Fruit fly (Drosophila melanogaster) whole organism, embryonic: ENCODE data around the gene CG31717.

Source experiments
- ATbp ChIP-seq: fragments of 200-800 bp; sonication (Bioruptor generic); optimal IDR thresholded peaks from 2 replicates; lab custom pipeline; 2017; ENCODE audit warnings: missing biosample characterization, mild to moderate bottlenecking, missing genetic modification characterization, missing genetic modification reagents
- CG10267 ChIP-seq: fragments of 200-800 bp; sonication (Bioruptor generic); optimal IDR thresholded peaks from 2 replicates; lab custom pipeline; 2018; ENCODE audit warnings: missing biosample characterization, mild to moderate bottlenecking, missing genetic modification characterization, moderate library complexity
- CG10959 ChIP-seq: fragments of 200-800 bp; sonication (Bioruptor generic); IDR thresholded peaks from 2 replicates; pipeline ENCODE4 v1.3.6; 2022; ENCODE audit warnings: missing biosample characterization, missing genetic modification characterization
- CG11560 ChIP-seq: fragments of 200-800 bp; sonication (Bioruptor generic); IDR thresholded peaks from 3 replicates; pipeline ENCODE4 v1.3.6; 2022; ENCODE audit warnings: missing biosample characterization, missing genetic modification characterization
- CG12299 ChIP-seq: fragments of 200-800 bp; sonication (Bioruptor generic); optimal IDR thresholded peaks from 2 replicates; lab custom pipeline; 2018; ENCODE audit warnings: missing biosample characterization, mild to moderate bottlenecking, missing genetic modification characterization
- CG13287 ChIP-seq: fragments of 200-800 bp; sonication (Bioruptor generic); IDR thresholded peaks from 2 replicates; pipeline ENCODE4 v1.3.6; 2022; ENCODE audit warnings: missing biosample characterization, missing genetic modification characterization; ENCODE audit not compliant: partially characterized antibody
- CG14014 ChIP-seq: fragments of 200-800 bp; sonication (Bioruptor generic); IDR thresholded peaks from 2 replicates; pipeline ENCODE4 v1.3.6; 2022; ENCODE audit warnings: missing biosample characterization, missing genetic modification characterization
- CG15514 ChIP-seq: fragments of 200-800 bp; sonication (Bioruptor generic); optimal IDR thresholded peaks from 3 replicates; lab custom pipeline; 2017; ENCODE audit warnings: missing biosample characterization, missing genetic modification characterization, mild to moderate bottlenecking, moderate library complexity, missing genetic modification reagents
- CG16813 ChIP-seq: fragments of 200-800 bp; sonication (Bioruptor generic); IDR thresholded peaks from 3 replicates; pipeline ENCODE4 v1.3.6; 2022; ENCODE audit warnings: missing biosample characterization, missing genetic modification characterization; ENCODE audit not compliant: partially characterized antibody
- CG17186 ChIP-seq: fragments of 200-800 bp; sonication (Bioruptor generic); optimal IDR thresholded peaks from 3 replicates; lab custom pipeline; 2017; ENCODE audit warnings: missing biosample characterization, missing genetic modification reagents, missing genetic modification characterization
- CG2712 ChIP-seq: fragments of 200-800 bp; optimal IDR thresholded peaks from 3 replicates; lab custom pipeline; 2019; ENCODE audit warnings: missing biosample characterization, mild to moderate bottlenecking, missing genetic modification characterization, moderate library complexity
- CG30020 ChIP-seq: fragments of 200-800 bp; optimal IDR thresholded peaks from 2 replicates; lab custom pipeline; 2019; ENCODE audit warnings: missing biosample characterization, mild to moderate bottlenecking, missing genetic modification characterization, moderate library complexity
- CG3407 ChIP-seq: fragments of 200-800 bp; sonication (Bioruptor generic); optimal IDR thresholded peaks from 2 replicates; lab custom pipeline; 2018; ENCODE audit warnings: missing biosample characterization, mild to moderate bottlenecking, missing genetic modification characterization
- CG8924 ChIP-seq: fragments of 200-800 bp; optimal IDR thresholded peaks from 3 replicates; lab custom pipeline; 2019; ENCODE audit warnings: missing biosample characterization, mild to moderate bottlenecking, missing genetic modification characterization, moderate library complexity
- Deaf1 ChIP-seq: fragments of 200-800 bp; optimal IDR thresholded peaks from 3 replicates; lab custom pipeline; 2019; ENCODE audit warnings: missing biosample characterization, mild to moderate bottlenecking, missing genetic modification characterization, moderate library complexity
- Doc3 ChIP-seq: fragments of 200-800 bp; sonication (Bioruptor generic); IDR thresholded peaks from 3 replicates; pipeline ENCODE4 v1.3.6; 2022; ENCODE audit warnings: missing biosample characterization, missing genetic modification characterization; ENCODE audit not compliant: partially characterized antibody
- Fer1 ChIP-seq: fragments of 200-800 bp; sonication (Bioruptor generic); optimal IDR thresholded peaks from 2 replicates; lab custom pipeline; 2017; ENCODE audit warnings: missing biosample characterization, mild to moderate bottlenecking, missing genetic modification characterization
- Hand ChIP-seq: fragments of 200-800 bp; sonication (Bioruptor generic); optimal IDR thresholded peaks from 2 replicates; lab custom pipeline; 2017; ENCODE audit warnings: mild to moderate bottlenecking, missing biosample characterization, missing genetic modification reagents, missing genetic modification characterization
- Hmr ChIP-seq: fragments of 200-800 bp; sonication (Bioruptor generic); optimal IDR thresholded peaks from 3 replicates; lab custom pipeline; 2017; ENCODE audit warnings: mild to moderate bottlenecking, missing biosample characterization, missing genetic modification reagents, missing genetic modification characterization
- Hr3 ChIP-seq: fragments of 200-800 bp; sonication (Bioruptor generic); optimal IDR thresholded peaks from 3 replicates; lab custom pipeline; 2016; ENCODE audit warnings: missing biosample characterization, missing genetic modification characterization
- MBD-R2 ChIP-seq: fragments of 200-800 bp; sonication (Bioruptor generic); IDR thresholded peaks from 2 replicates; pipeline ENCODE4 v1.3.6; 2022; ENCODE audit warnings: missing biosample characterization, missing genetic modification characterization
- NC2β ChIP-seq: fragments of 200-800 bp; sonication (Bioruptor generic); optimal IDR thresholded peaks from 2 replicates; lab custom pipeline; 2016; ENCODE audit warnings: missing biosample characterization, missing genetic modification characterization
- Optix ChIP-seq: fragments of 200-800 bp; sonication (Bioruptor generic); IDR thresholded peaks from 3 replicates; pipeline ENCODE4 v1.3.6; 2022; ENCODE audit warnings: missing biosample characterization, missing genetic modification characterization
- Pdp1 ChIP-seq, 2 experiments: fragments of 200-800 bp; sonication (Bioruptor generic); optimal IDR thresholded peaks; 3 replicates each; lab custom pipeline; 2016; ENCODE audit warnings: missing biosample characterization in 2 of 2, missing genetic modification characterization in 2 of 2, mild to moderate bottlenecking in 1 of 2, moderate library complexity in 1 of 2
- Ptx1 ChIP-seq: fragments of 200-800 bp; sonication (Bioruptor generic); IDR thresholded peaks from 2 replicates; pipeline ENCODE4 v1.3.6; 2022; ENCODE audit warnings: missing biosample characterization, missing genetic modification characterization
- Scr ChIP-seq: fragments of 200-800 bp; sonication (Bioruptor generic); IDR thresholded peaks from 2 replicates; pipeline ENCODE4 v1.3.6; 2022; ENCODE audit warnings: missing biosample characterization, missing genetic modification characterization; ENCODE audit not compliant: partially characterized antibody
- Sin3A ChIP-seq: fragments of >200 bp; optimal IDR thresholded peaks from 2 replicates; lab custom pipeline; 2018
- Ssrp ChIP-seq: fragments of 200-800 bp; sonication (Bioruptor generic); optimal IDR thresholded peaks from 2 replicates; lab custom pipeline; 2018; ENCODE audit warnings: missing biosample characterization, mild to moderate bottlenecking, missing genetic modification characterization, moderate library complexity
- al ChIP-seq: fragments of 200-800 bp; sonication (Bioruptor generic); IDR thresholded peaks from 2 replicates; pipeline ENCODE4 v1.3.6; 2022; ENCODE audit warnings: missing biosample characterization, missing genetic modification characterization
- bab2 ChIP-seq: fragments of 200-800 bp; sonication (Bioruptor generic); optimal IDR thresholded peaks from 2 replicates; lab custom pipeline; 2016; ENCODE audit warnings: missing biosample characterization, missing genetic modification characterization
- bsh ChIP-seq, 2 experiments: fragments of 200-800 bp; sonication (Bioruptor generic); optimal IDR thresholded peaks; 2 replicates each; lab custom pipeline; 2017 to 2018; ENCODE audit warnings: mild to moderate bottlenecking in 2 of 2, missing biosample characterization in 2 of 2, missing genetic modification characterization in 2 of 2, moderate library complexity in 1 of 2
- cad ChIP-seq: fragments of >200 bp; optimal IDR thresholded peaks from 2 replicates; lab custom pipeline; 2017; ENCODE audit warnings: missing biosample characterization, missing genetic modification characterization
- dimm ChIP-seq: fragments of 200-800 bp; sonication (Bioruptor generic); IDR thresholded peaks from 2 replicates; pipeline ENCODE4 v1.3.6; 2022; ENCODE audit warnings: missing biosample characterization, missing genetic modification characterization
- dm ChIP-seq: fragments of 200-800 bp; sonication (Bioruptor generic); optimal IDR thresholded peaks from 3 replicates; lab custom pipeline; 2016; ENCODE audit warnings: missing biosample characterization, missing genetic modification characterization
- fd96Cb ChIP-seq: fragments of 200-800 bp; sonication (Bioruptor generic); optimal IDR thresholded peaks from 2 replicates; lab custom pipeline; 2018; ENCODE audit warnings: missing biosample characterization, mild to moderate bottlenecking, missing genetic modification characterization, moderate library complexity
- gro ChIP-seq: fragments of 200-800 bp; sonication (Bioruptor generic); optimal IDR thresholded peaks from 2 replicates; lab custom pipeline; 2016; ENCODE audit warnings: missing biosample characterization, missing genetic modification characterization
- her ChIP-seq: fragments of 200-800 bp; sonication (Bioruptor generic); optimal IDR thresholded peaks from 2 replicates; lab custom pipeline; 2016; ENCODE audit warnings: missing biosample characterization, missing genetic modification characterization
- hkb ChIP-seq, 2 experiments: fragments of 200-800 bp in 1 of 2; fragments of >200 bp in 1 of 2; sonication (Bioruptor generic) in 1 of 2; IDR thresholded peaks in 1 of 2; optimal IDR thresholded peaks in 1 of 2; 2 replicates each; pipeline versions ENCODE4 v1.3.6 to Lab custom; 2017 to 2022; ENCODE audit warnings: missing biosample characterization in 1 of 2, missing genetic modification characterization in 1 of 2
- lov ChIP-seq, 2 experiments: fragments of 200-800 bp in 1 of 2; fragments of >200 bp in 1 of 2; sonication (Bioruptor generic) in 1 of 2; IDR thresholded peaks in 1 of 2; optimal IDR thresholded peaks in 1 of 2; 2 replicates in 1 of 2; 3 replicates in 1 of 2; pipeline versions ENCODE4 v1.3.6 to Lab custom; 2017 to 2022; ENCODE audit warnings: missing biosample characterization in 1 of 2, missing genetic modification characterization in 1 of 2
- nerfin-1 ChIP-seq: fragments of 200-800 bp; sonication (Bioruptor generic); optimal IDR thresholded peaks from 3 replicates; lab custom pipeline; 2019; ENCODE audit warnings: missing biosample characterization, mild to moderate bottlenecking, missing genetic modification characterization, moderate library complexity
- oc ChIP-seq: fragments of 200-800 bp; sonication (Bioruptor generic); optimal IDR thresholded peaks from 2 replicates; lab custom pipeline; 2018; ENCODE audit warnings: missing biosample characterization, mild to moderate bottlenecking, missing genetic modification characterization, moderate library complexity
- pnt ChIP-seq: fragments of 200-800 bp; sonication (Bioruptor generic); optimal IDR thresholded peaks from 3 replicates; lab custom pipeline; 2016; ENCODE audit warnings: missing biosample characterization, missing genetic modification characterization
- ranshi ChIP-seq: fragments of 200-800 bp; sonication (Bioruptor generic); IDR thresholded peaks from 2 replicates; pipeline ENCODE4 v1.3.6; 2022; ENCODE audit warnings: missing biosample characterization, missing genetic modification characterization
- sd ChIP-seq: fragments of 200-800 bp; sonication (Bioruptor generic); optimal IDR thresholded peaks from 3 replicates; lab custom pipeline; 2018; ENCODE audit warnings: missing biosample characterization, mild to moderate bottlenecking, missing genetic modification characterization, moderate library complexity
- slou ChIP-seq: fragments of 200-800 bp; sonication (Bioruptor generic); optimal IDR thresholded peaks from 3 replicates; lab custom pipeline; 2016; ENCODE audit warnings: missing biosample characterization, missing genetic modification characterization
- tio ChIP-seq: fragments of 200-800 bp; sonication (Bioruptor generic); optimal IDR thresholded peaks from 2 replicates; lab custom pipeline; 2017; ENCODE audit warnings: missing biosample characterization, missing genetic modification characterization, inconsistent platforms
- toy ChIP-seq: fragments of 200-800 bp; sonication (Bioruptor generic); IDR thresholded peaks from 2 replicates; pipeline ENCODE4 v1.3.6; 2022; ENCODE audit warnings: missing biosample characterization, missing genetic modification characterization
- ttk ChIP-seq: fragments of 200-800 bp; sonication (Bioruptor generic); IDR thresholded peaks from 2 replicates; pipeline ENCODE4 v2.1.2; 2022; ENCODE audit warnings: missing biosample characterization, missing genetic modification characterization
- unc-4 ChIP-seq: fragments of 200-800 bp; sonication (Bioruptor generic); IDR thresholded peaks from 2 replicates; pipeline ENCODE4 v1.3.6; 2022; ENCODE audit warnings: missing biosample characterization, missing genetic modification characterization; ENCODE audit not compliant: partially characterized antibody
- wdn ChIP-seq: fragments of 200-800 bp; sonication (Bioruptor generic); IDR thresholded peaks from 2 replicates; pipeline ENCODE4 v1.3.6; 2022; ENCODE audit warnings: missing biosample characterization, missing genetic modification characterization

Gene CG31717

dm6 chr2L:10246785-10247190, 3.7 kb upstream of the CG31717 start, which contains the start of gene chico (continued):
- peak; percentile 33 for TF ChIP-seq CG2712 (tag; lab: Kevin White, UChicago)
- no peak for TF ChIP-seq bab2 (GFP tag; lab: Kevin White, UChicago)
- TF ChIP-seq CG11560 (tag; lab: Robert Waterston, UW), result peak; percentile 99
- TF ChIP-seq lov (optimal IDR thresholded peaks at IDR 0.05; lab: Kevin White, UChicago), result no peak
- no peak for TF ChIP-seq lov (GFP tag; IDR thresholded peaks at IDR 0.05; lab: Robert Waterston, UW)
- TF ChIP-seq tio, result no peak
- no peak for TF ChIP-seq CG14014 (GFP tag; lab: Robert Waterston, UW)
- TF ChIP-seq Hand (GFP tag; lab: Kevin White, UChicago), result no peak
- peak; percentile 47 for TF ChIP-seq gro (GFP tag; lab: Kevin White, UChicago)
- TF ChIP-seq wdn (GFP tag; lab: Robert Waterston, UW), result no peak
- peak; percentile 63 for TF ChIP-seq Scr
- TF ChIP-seq her (GFP tag; lab: Kevin White, UChicago), result peak; percentile 42
- no peak for TF ChIP-seq Ptx1
- peak; percentile 56 for TF ChIP-seq MBD-R2 (GFP tag; lab: Robert Waterston, UW)
- no peak for TF ChIP-seq oc
- TF ChIP-seq Ssrp (tag; lab: Kevin White, UChicago), result no peak
- peak; percentile 53 for TF ChIP-seq CG16813 (GFP tag; lab: Robert Waterston, UW)
- TF ChIP-seq CG12299 (tag; lab: Kevin White, UChicago), result no peak
- no peak for TF ChIP-seq ATbp (GFP tag; lab: Kevin White, UChicago)
- no peak for TF ChIP-seq ttk (GFP tag; lab: Robert Waterston, UW)
- TF ChIP-seq Deaf1 (tag; lab: Kevin White, UChicago), result no peak
- peak; percentile 52 for TF ChIP-seq CG10267 (tag; lab: Kevin White, UChicago)
- TF ChIP-seq unc-4 (GFP tag; lab: Robert Waterston, UW), result peak; percentile 62
- no peak for TF ChIP-seq CG3407 (GFP tag; lab: Kevin White, UChicago)
- peak; percentile 27 for TF ChIP-seq Fer1 (GFP tag; lab: Kevin White, UChicago)
- no peak for TF ChIP-seq al (GFP tag; lab: Robert Waterston, UW)
- TF ChIP-seq toy (GFP tag; lab: Robert Waterston, UW), result no peak
- no peak for TF ChIP-seq ranshi (GFP tag; lab: Robert Waterston, UW)
- TF ChIP-seq Doc3 (GFP tag; lab: Robert Waterston, UW), result peak; percentile 50; the same call in 1 of the 3 replicates
- peak; percentile 44 for TF ChIP-seq CG8924 (tag; lab: Kevin White, UChicago)
- no peak for TF ChIP-seq Hr3 (GFP tag; lab: Kevin White, UChicago)
- peak; percentile 17 for TF ChIP-seq Sin3A (lab: Kevin White, UChicago)
- peak in 1 of 2 experiments; percentile 72 for TF ChIP-seq Pdp1 (GFP tag; optimal IDR thresholded peaks at IDR 0.05; lab: Kevin White, UChicago)
- TF ChIP-seq CG13287 (GFP tag; lab: Robert Waterston, UW), result peak; percentile 60
- TF ChIP-seq hkb (optimal IDR thresholded peaks at IDR 0.05; lab: Kevin White, UChicago), result no peak
- TF ChIP-seq hkb (GFP tag; IDR thresholded peaks at IDR 0.05; lab: Robert Waterston, UW), result no peak
- TF ChIP-seq CG30020, result peak; percentile 91
- peak; percentile 15 for TF ChIP-seq NC2β (GFP tag; lab: Kevin White, UChicago)
- TF ChIP-seq Hmr (GFP tag; lab: Kevin White, UChicago), result no peak
- TF ChIP-seq dm (GFP tag; lab: Kevin White, UChicago), result peak; percentile 48
- no peak for TF ChIP-seq cad (GFP tag; lab: Kevin White, UChicago)
- TF ChIP-seq sd (tag; lab: Kevin White, UChicago), result peak; percentile 82
- no peak for TF ChIP-seq CG15514 (GFP tag; lab: Kevin White, UChicago)
- TF ChIP-seq bsh (GFP tag; optimal IDR thresholded peaks at IDR 0.05; lab: Kevin White, UChicago), result no peak
- TF ChIP-seq dimm (GFP tag; lab: Robert Waterston, UW), result no peak
- TF ChIP-seq CG17186 (GFP tag; lab: Kevin White, UChicago), result peak; percentile 17
- TF ChIP-seq fd96Cb, result no peak
- no peak for TF ChIP-seq pnt (GFP tag; lab: Kevin White, UChicago)
- no peak for TF ChIP-seq Optix (GFP tag; lab: Robert Waterston, UW)
- no peak for TF ChIP-seq CG10959 (GFP tag; lab: Robert Waterston, UW)
- no peak for TF ChIP-seq slou
- peak; percentile 93 for TF ChIP-seq nerfin-1 (tag; lab: Kevin White, UChicago)
